Worm (Caenorhabditis elegans): ENCODE data around the gene osm-5.

Gene osm-5

ce11 chrX:2971542-2971988 is 12.5 kb upstream of the osm-5 start (continued):
- TF ChIP-seq mxl-1 (tag; optimal IDR thresholded peaks at IDR 0.05) (peak; percentile 52), ekl-4 (GFP tag; IDR thresholded peaks at IDR 0.05) (peak; percentile 92), sea-2 (GFP tag; IDR thresholded peaks at IDR 0.05) (peak; percentile 66; the same call in 1 of the 2 replicates), snpc-3.4 (tag; optimal IDR thresholded peaks at IDR 0.05) (no peak), cebp-2 (GFP tag; IDR thresholded peaks at IDR 0.05) (no peak), F57C9.4 (tag; optimal IDR thresholded peaks at IDR 0.05) (no peak), lsl-1 (GFP tag; optimal IDR thresholded peaks at IDR 0.05) (no peak), bed-1 (GFP tag; IDR thresholded peaks at IDR 0.05) (0 out of 2 replicates have a peak, but pooled peaks have one; percentile 72), rcor-1 (GFP tag; IDR thresholded peaks at IDR 0.05) (peak; percentile 55), akir-1 (GFP tag; optimal IDR thresholded peaks at IDR 0.05) (no peak)

ce11 chrX:2972272-2973042 is 11.6 kb upstream of the osm-5 start:
- TF ChIP-seq pbrm-1 (GFP tag; IDR thresholded peaks at IDR 0.05), result peak; percentile 9; the same call in 1 of the 2 replicates
- TF ChIP-seq F49E8.2 (tag; optimal IDR thresholded peaks at IDR 0.05; ENCODE audit: insufficient read depth), result no peak
- no peak for TF ChIP-seq B0336.3 (GFP tag; IDR thresholded peaks at IDR 0.05)
- TF ChIP-seq ztf-26 (tag; optimal IDR thresholded peaks at IDR 0.05), result peak; percentile 40
- peak; percentile 57; the same call in 1 of the 2 replicates for TF ChIP-seq nfyb-1 (GFP tag; IDR thresholded peaks at IDR 0.05)
- TF ChIP-seq ekl-4 (GFP tag; IDR thresholded peaks at IDR 0.05), result peak; percentile 56
- no peak for TF ChIP-seq D2030.7 (GFP tag; IDR thresholded peaks at IDR 0.05)
- TF ChIP-seq lin-35 (GFP tag; optimal IDR thresholded peaks at IDR 0.05), result no peak
- TF ChIP-seq ztf-18 (tag; optimal IDR thresholded peaks at IDR 0.05), result no peak
- TF ChIP-seq ceh-27 (GFP tag; optimal IDR thresholded peaks at IDR 0.05), result peak; percentile 12
- no peak for TF ChIP-seq mcd-1 (GFP tag; IDR thresholded peaks at IDR 0.05)
- no peak for TF ChIP-seq sdz-38 (tag; optimal IDR thresholded peaks at IDR 0.05)
- TF ChIP-seq lag-1 (GFP tag; IDR thresholded peaks at IDR 0.05), result no peak
- TF ChIP-seq unc-62 (GFP tag; optimal IDR thresholded peaks at IDR 0.05), result peak; percentile 29
- TF ChIP-seq ccch-3 (GFP tag; optimal IDR thresholded peaks at IDR 0.05), result no peak
- 0 out of 2 replicates have a peak, but pooled peaks have one; percentile 11 for TF ChIP-seq madf-3 (GFP tag; IDR thresholded peaks at IDR 0.05)
- TF ChIP-seq F22D6.2 (tag; optimal IDR thresholded peaks at IDR 0.05), result peak; percentile 34
- no peak for TF ChIP-seq sptf-2 (GFP tag; optimal IDR thresholded peaks at IDR 0.05)
- no peak for TF ChIP-seq mel-28 (tag; optimal IDR thresholded peaks at IDR 0.05; ENCODE audit: borderline replicate concordance)
- peak; percentile 4 for TF ChIP-seq madf-10 (tag; optimal IDR thresholded peaks at IDR 0.05)
- no peak for TF ChIP-seq somi-1 (GFP tag; optimal IDR thresholded peaks at IDR 0.05)
- no peak for TF ChIP-seq F52B5.7 (tag; optimal IDR thresholded peaks at IDR 0.05)
- no peak for TF ChIP-seq cebp-1 (GFP tag; IDR thresholded peaks at IDR 0.05)
- TF ChIP-seq cebp-1 (tag; optimal IDR thresholded peaks at IDR 0.05), result peak; percentile 53
- no peak for TF ChIP-seq F33H1.4 (GFP tag; IDR thresholded peaks at IDR 0.05)
- TF ChIP-seq T26A5.8 (tag; optimal IDR thresholded peaks at IDR 0.05), result no peak
- no peak for TF ChIP-seq lin-54 (GFP tag; optimal IDR thresholded peaks at IDR 0.05)
- no peak for TF ChIP-seq hrde-1 (tag; optimal IDR thresholded peaks at IDR 0.05; ENCODE audit: borderline replicate concordance)
- no peak for TF ChIP-seq ceh-100 (GFP tag; IDR thresholded peaks at IDR 0.05)
- TF ChIP-seq K11D2.4 (GFP tag; IDR thresholded peaks at IDR 0.05), result no peak
- peak; percentile 49 for TF ChIP-seq ama-1 (optimal IDR thresholded peaks at IDR 0.05)
- no peak for TF ChIP-seq ama-1 (GFP tag; optimal IDR thresholded peaks at IDR 0.05)
- peak; percentile 37 for TF ChIP-seq ZK185.1 (tag; optimal IDR thresholded peaks at IDR 0.05; ENCODE audit: poor library complexity, severe bottlenecking)
- TF ChIP-seq lin-40 (tag; optimal IDR thresholded peaks at IDR 0.05), result peak; percentile 32
- peak; percentile 43 for TF ChIP-seq nhr-80 (tag; optimal IDR thresholded peaks at IDR 0.05)
- no peak for TF ChIP-seq aptf-2 (GFP tag; conservative IDR thresholded peaks at IDR 0.05)
- TF ChIP-seq tlf-1 (GFP tag; optimal IDR thresholded peaks at IDR 0.05), result peak; percentile 17
- TF ChIP-seq F23B12.7 (tag; optimal IDR thresholded peaks at IDR 0.05; ENCODE audit: insufficient read depth), result peak; percentile 3
